Worm (Caenorhabditis elegans): ENCODE measurements around the gene aipr-1.

ce11 chrII:6619007-6619406 lies 25.0 kb upstream of the aipr-1 start:
- TF ChIP-seq unc-130 (GFP tag; optimal IDR thresholded peaks at IDR 0.05) (no peak), nhr-11 (tag; optimal IDR thresholded peaks at IDR 0.05) (no peak), nhr-237 (tag; optimal IDR thresholded peaks at IDR 0.05) (no peak), unc-62 (GFP tag; optimal IDR thresholded peaks at IDR 0.05 in 1 of 2) (peak in 1 of 2 experiments; percentile 39), unc-62 (tag; optimal IDR thresholded peaks at IDR 0.05) (no peak), T20F7.1 (GFP tag; optimal IDR thresholded peaks at IDR 0.05) (no peak), hlh-30 (tag; optimal IDR thresholded peaks at IDR 0.05; ENCODE audit: insufficient read depth) (no peak), zip-11 (GFP tag; IDR thresholded peaks at IDR 0.05) (no peak), lin-13 (GFP tag; optimal IDR thresholded peaks at IDR 0.05) (no peak)
